Worm (Caenorhabditis elegans): ENCODE measurements around the gene F32H5.4.

DNA sequence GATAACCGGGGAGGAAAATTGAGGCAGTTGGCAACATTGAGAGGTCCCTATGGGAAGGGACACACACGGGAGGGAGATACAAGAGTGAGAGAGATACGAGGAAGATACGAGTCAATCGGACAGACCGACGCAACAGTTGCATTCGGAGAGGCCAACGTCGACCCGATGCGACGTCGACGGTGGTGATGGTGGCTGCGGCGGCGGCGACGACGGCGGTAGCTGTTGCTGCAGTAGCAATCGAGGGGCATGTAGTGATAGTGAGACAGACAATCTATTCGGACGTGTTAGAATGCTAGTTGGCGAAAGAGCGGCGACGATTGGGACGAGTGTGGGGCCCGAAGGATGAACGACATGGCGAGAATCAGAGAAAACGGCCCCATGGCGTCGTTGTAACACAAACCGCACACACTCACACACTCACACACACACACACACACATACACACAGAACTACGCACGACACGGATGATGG, 33.0 kb downstream of the F32H5.4 start:
- TF ChIP-seq pqm-1 (tag; optimal IDR thresholded peaks at IDR 0.05), result no peak
- no peak for TF ChIP-seq ceh-82 (tag; optimal IDR thresholded peaks at IDR 0.05)
